Worm (Caenorhabditis elegans) whole organism, L1 larva: ENCODE measurements around the gene F35G2.5.
A peak's percentile ranks its signal among the peaks of the same experiment; 100 is the strongest.

Source experiments
- C04F5.9 ChIP-seq: sonication (generic microtip); optimal IDR thresholded peaks from 2 replicates; lab custom pipeline; 2016; ENCODE audit warnings: missing genetic modification characterization, missing compliant biosample characterization
- F16B12.6 ChIP-seq: fragments of 150-350 bp; optimal IDR thresholded peaks from 2 replicates; lab custom pipeline; 2014; ENCODE audit warnings: missing biosample characterization, missing genetic modification characterization
- Y116A8C.19 ChIP-seq: sonication (generic microtip); optimal IDR thresholded peaks from 2 replicates; lab custom pipeline; 2016; ENCODE audit warnings: missing compliant biosample characterization, missing genetic modification characterization, borderline replicate concordance
- alr-1 ChIP-seq: fragments of 200-800 bp; sonication (Bioruptor generic); optimal IDR thresholded peaks from 2 replicates; lab custom pipeline; 2018; ENCODE audit warnings: borderline replicate concordance, mild to moderate bottlenecking, missing genetic modification characterization, missing compliant biosample characterization
- aly-2 ChIP-seq: fragments of 150-350 bp; optimal IDR thresholded peaks from 2 replicates; lab custom pipeline; 2014; ENCODE audit warnings: missing biosample characterization, missing genetic modification characterization
- ama-1 ChIP-seq: fragments of 150-350 bp; optimal IDR thresholded peaks from 2 replicates; lab custom pipeline; 2014
- blmp-1 ChIP-seq: fragments of 150-350 bp; optimal IDR thresholded peaks from 2 replicates; lab custom pipeline; 2014; ENCODE audit warnings: missing biosample characterization, missing genetic modification characterization
- ceh-8 ChIP-seq: fragments of 200-800 bp; sonication (Bioruptor generic); optimal IDR thresholded peaks from 2 replicates; lab custom pipeline; 2018; ENCODE audit warnings: mild to moderate bottlenecking, missing genetic modification characterization, moderate library complexity, missing compliant biosample characterization
- ceh-90 ChIP-seq: sonication (generic microtip); optimal IDR thresholded peaks from 2 replicates; lab custom pipeline; 2016; ENCODE audit warnings: missing genetic modification characterization, missing compliant biosample characterization
- dpl-1 ChIP-seq, 3 experiments: fragments of 150-350 bp in 2 of 3; sonication (generic microtip) in 1 of 3; optimal IDR thresholded peaks; 2 replicates each; lab custom pipeline; 2014 to 2017; ENCODE audit warnings: missing biosample characterization in 3 of 3, missing genetic modification characterization in 3 of 3, missing genetic modification reagents in 3 of 3
- efl-3 ChIP-seq: fragments of 200-800 bp; sonication (Bioruptor generic); optimal IDR thresholded peaks from 2 replicates; lab custom pipeline; 2018; ENCODE audit warnings: mild to moderate bottlenecking, missing genetic modification characterization, missing compliant biosample characterization
- elt-3 ChIP-seq, 6 experiments: fragments of 150-350 bp in 1 of 6; sonication (generic microtip); optimal IDR thresholded peaks; 2 replicates each; lab custom pipeline; 2017 to 2018; ENCODE audit warnings: missing biosample characterization in 6 of 6, missing genetic modification characterization in 6 of 6, inconsistent platforms in 1 of 6
- ets-5 ChIP-seq: fragments of 200-800 bp; sonication (Bioruptor generic); IDR thresholded peaks from 2 replicates; pipeline ENCODE4 v1.3.6; 2022; ENCODE audit warnings: missing genetic modification characterization, missing compliant biosample characterization
- fkh-8 ChIP-seq: sonication (generic microtip); optimal IDR thresholded peaks from 2 replicates; lab custom pipeline; 2016; ENCODE audit warnings: mild to moderate bottlenecking, missing genetic modification characterization, missing compliant biosample characterization
- grh-1 ChIP-seq: fragments of 200-800 bp; sonication (Bioruptor generic); IDR thresholded peaks from 2 replicates; pipeline ENCODE4 v1.3.6; 2022; ENCODE audit warnings: missing genetic modification reagents, missing genetic modification characterization, missing compliant biosample characterization
- hpl-2 ChIP-seq: fragments of 150-350 bp; optimal IDR thresholded peaks from 2 replicates; lab custom pipeline; 2014; ENCODE audit warnings: missing biosample characterization, missing genetic modification reagents, missing genetic modification characterization
- irx-1 ChIP-seq: sonication (generic microtip); optimal IDR thresholded peaks from 2 replicates; lab custom pipeline; 2016; ENCODE audit warnings: missing genetic modification characterization, missing compliant biosample characterization
- isw-1 ChIP-seq: fragments of 200-800 bp; sonication (Bioruptor generic); IDR thresholded peaks from 2 replicates; pipeline ENCODE4 v1.3.6; 2022; ENCODE audit warnings: missing genetic modification characterization, missing compliant biosample characterization
- jun-1 ChIP-seq: fragments of 150-350 bp; optimal IDR thresholded peaks from 2 replicates; lab custom pipeline; 2014; ENCODE audit warnings: missing biosample characterization, missing genetic modification reagents, missing genetic modification characterization
- lin-13 ChIP-seq: fragments of 150-350 bp; optimal IDR thresholded peaks from 2 replicates; lab custom pipeline; 2014; ENCODE audit warnings: missing biosample characterization, missing genetic modification reagents, missing genetic modification characterization
- lin-15B ChIP-seq: fragments of 150-350 bp; sonication (generic microtip); optimal IDR thresholded peaks from 3 replicates; lab custom pipeline; 2014; ENCODE audit warnings: missing biosample characterization, missing genetic modification characterization
- lin-39 ChIP-seq: fragments of 150-350 bp; optimal IDR thresholded peaks from 2 replicates; lab custom pipeline; 2014; ENCODE audit warnings: missing biosample characterization, missing genetic modification reagents, missing genetic modification characterization
- lsy-2 ChIP-seq, 2 experiments: fragments of 150-350 bp; optimal IDR thresholded peaks; 2 replicates each; lab custom pipeline; 2014; ENCODE audit warnings: missing biosample characterization in 2 of 2, missing genetic modification characterization in 2 of 2
- mdl-1 ChIP-seq, 2 experiments: fragments of 150-350 bp; optimal IDR thresholded peaks; 2 replicates each; lab custom pipeline; 2014 to 2017; ENCODE audit warnings: missing biosample characterization in 2 of 2, missing genetic modification characterization in 2 of 2, inconsistent platforms in 1 of 2
- mef-2 ChIP-seq: fragments of 150-350 bp; optimal IDR thresholded peaks from 2 replicates; lab custom pipeline; 2014; ENCODE audit warnings: missing biosample characterization, missing genetic modification characterization
- mep-1 ChIP-seq: fragments of 150-350 bp; optimal IDR thresholded peaks from 2 replicates; lab custom pipeline; 2014; ENCODE audit warnings: missing biosample characterization, missing genetic modification characterization
- nhr-11 ChIP-seq: fragments of 150-350 bp; optimal IDR thresholded peaks from 2 replicates; lab custom pipeline; 2014; ENCODE audit warnings: missing biosample characterization, missing genetic modification characterization
- nhr-19 ChIP-seq: fragments of 200-800 bp; sonication (Bioruptor generic); conservative IDR thresholded peaks from 2 replicates; pipeline ENCODE4 v1.3.6; 2022; ENCODE audit warnings: missing genetic modification characterization, missing compliant biosample characterization
- nhr-237 ChIP-seq: fragments of 150-350 bp; optimal IDR thresholded peaks from 2 replicates; lab custom pipeline; 2014; ENCODE audit warnings: missing biosample characterization, missing genetic modification characterization
- nhr-28 ChIP-seq: fragments of 150-350 bp; optimal IDR thresholded peaks from 2 replicates; lab custom pipeline; 2014; ENCODE audit warnings: missing biosample characterization, missing genetic modification characterization
- nhr-71 ChIP-seq: sonication (generic microtip); optimal IDR thresholded peaks from 2 replicates; lab custom pipeline; 2016; ENCODE audit warnings: mild to moderate bottlenecking, missing genetic modification characterization, moderate library complexity, missing compliant biosample characterization
- nhr-85 ChIP-seq: sonication (generic microtip); peaks from one replicate; lab custom pipeline; 2016; ENCODE audit warnings: missing genetic modification characterization, inconsistent platforms, missing compliant biosample characterization
- nhr-90 ChIP-seq: sonication (generic microtip); optimal IDR thresholded peaks from 2 replicates; lab custom pipeline; 2016; ENCODE audit warnings: mild to moderate bottlenecking, missing genetic modification characterization, missing compliant biosample characterization; ENCODE audit not compliant: poor library complexity
- pax-3 ChIP-seq: fragments of 200-800 bp; sonication (Bioruptor generic); optimal IDR thresholded peaks from 2 replicates; lab custom pipeline; 2018; ENCODE audit warnings: mild to moderate bottlenecking, missing genetic modification characterization, moderate library complexity, missing compliant biosample characterization
- rnt-1 ChIP-seq: sonication (generic microtip); optimal IDR thresholded peaks from 2 replicates; lab custom pipeline; 2016; ENCODE audit warnings: mild to moderate bottlenecking, missing genetic modification characterization, moderate library complexity, missing compliant biosample characterization
- skn-1 ChIP-seq: fragments of 150-350 bp; optimal IDR thresholded peaks from 2 replicates; lab custom pipeline; 2014; ENCODE audit warnings: missing biosample characterization, missing genetic modification characterization
- snu-23 ChIP-seq: sonication (generic microtip); optimal IDR thresholded peaks from 2 replicates; lab custom pipeline; 2016; ENCODE audit warnings: missing genetic modification characterization, missing compliant biosample characterization
- sox-4 ChIP-seq: sonication (generic microtip); optimal IDR thresholded peaks from 2 replicates; lab custom pipeline; 2016; ENCODE audit warnings: missing genetic modification characterization, missing compliant biosample characterization
- sptf-1 ChIP-seq: fragments of 150-350 bp; optimal IDR thresholded peaks from 2 replicates; lab custom pipeline; 2014; ENCODE audit warnings: missing biosample characterization, missing genetic modification characterization
- tbx-2 ChIP-seq: sonication (generic microtip); optimal IDR thresholded peaks from 2 replicates; lab custom pipeline; 2016; ENCODE audit warnings: missing genetic modification characterization, missing compliant biosample characterization
- unc-30 ChIP-seq: sonication (generic microtip); optimal IDR thresholded peaks from 2 replicates; lab custom pipeline; 2017; ENCODE audit warnings: missing biosample characterization, missing genetic modification characterization
- unc-98 ChIP-seq: fragments of 200-800 bp; sonication (Bioruptor generic); IDR thresholded peaks from 2 replicates; pipeline ENCODE4 v1.3.6; 2022; ENCODE audit warnings: missing genetic modification characterization, missing compliant biosample characterization
- vab-15 ChIP-seq: sonication (generic microtip); optimal IDR thresholded peaks from 2 replicates; lab custom pipeline; 2017; ENCODE audit warnings: missing genotype, mild to moderate bottlenecking, missing genetic modification characterization, missing compliant biosample characterization
- zip-4 ChIP-seq: fragments of 200-800 bp; sonication (Bioruptor generic); optimal IDR thresholded peaks from 2 replicates; lab custom pipeline; 2018; ENCODE audit warnings: mild to moderate bottlenecking, missing genetic modification characterization, moderate library complexity, missing compliant biosample characterization

The F35G2.5 gene

ce11 chrIV:12268272-12269045, 49.0 kb downstream of the F35G2.5 start, which contains the start of the genes ppm-1.H and rpl-34 (continued):
- TF ChIP-seq hpl-2 (GFP tag; lab: Kevin White, UChicago) (no peak), pax-3 (tag; lab: Kevin White, UChicago) (no peak), irx-1 (tag; lab: Kevin White, UChicago) (no peak), nhr-28 (no peak), elt-3 (tag; optimal IDR thresholded peaks at IDR 0.05; lab: Kevin White, UChicago) (no peak), lin-15B (peak; percentile 62), alr-1 (tag; lab: Kevin White, UChicago) (no peak), dpl-1 (GFP tag; optimal IDR thresholded peaks at IDR 0.05; lab: Kevin White, UChicago) (peak; percentile 56 to 79 (median 66)), ceh-90 (tag; lab: Kevin White, UChicago) (no peak), ama-1 (lab: Kevin White, UChicago) (no peak), jun-1 (no peak), sox-4 (tag; lab: Kevin White, UChicago) (no peak), nhr-85 (tag; lab: Kevin White, UChicago) (no peak), aly-2 (tag; lab: Kevin White, UChicago) (no peak), blmp-1 (peak; percentile 70), lin-39 (no peak), nhr-19 (GFP tag; lab: Robert Waterston, UW) (peak; percentile 20), nhr-71 (tag; lab: Kevin White, UChicago) (peak; percentile 63), fkh-8 (tag; lab: Kevin White, UChicago) (peak; percentile 54), nhr-90 (no peak), zip-4 (GFP tag; lab: Kevin White, UChicago) (no peak), tbx-2 (tag; lab: Kevin White, UChicago) (peak; percentile 49), ets-5 (GFP tag; lab: Robert Waterston, UW) (no peak), skn-1 (peak; percentile 47), rnt-1 (tag; lab: Kevin White, UChicago) (peak; percentile 55), sptf-1 (tag; lab: Kevin White, UChicago) (no peak), nhr-237 (tag; lab: Kevin White, UChicago) (no peak), isw-1 (GFP tag; lab: Robert Waterston, UW) (peak; percentile 38), lsy-2 (tag; optimal IDR thresholded peaks at IDR 0.05; lab: Kevin White, UChicago) (peak; percentile 96 to 98), ceh-8 (GFP tag; lab: Kevin White, UChicago) (no peak), nhr-11 (tag; lab: Kevin White, UChicago) (no peak), grh-1 (GFP tag; lab: Robert Waterston, UW) (no peak), Y116A8C.19 (tag; lab: Kevin White, UChicago) (no peak), lin-13 (GFP tag; lab: Kevin White, UChicago) (peak; percentile 38), mdl-1 (tag; optimal IDR thresholded peaks at IDR 0.05; lab: Kevin White, UChicago) (peak in 1 of 2 experiments; percentile 59), unc-30 (tag; lab: Kevin White, UChicago) (no peak), unc-98 (GFP tag; lab: Robert Waterston, UW) (no peak), F16B12.6 (tag; lab: Kevin White, UChicago) (peak; percentile 62), C04F5.9 (no peak), efl-3 (GFP tag; lab: Kevin White, UChicago) (no peak), mep-1 (tag; lab: Kevin White, UChicago) (peak; percentile 73), snu-23 (peak; percentile 73), vab-15 (tag; lab: Kevin White, UChicago) (no peak), mef-2 (tag; lab: Kevin White, UChicago) (no peak)
